Worm (Caenorhabditis elegans): ENCODE data around the gene C49C3.4.

The C49C3.4 gene

ce11 chrIV:17285263-17285662 is 35.3 kb upstream of the C49C3.4 start (continued):
- no peak for TF ChIP-seq mab-9 (GFP tag; IDR thresholded peaks at IDR 0.05)
- no peak for TF ChIP-seq pqm-1 (tag; optimal IDR thresholded peaks at IDR 0.05)
- no peak for TF ChIP-seq nhr-237 (tag; optimal IDR thresholded peaks at IDR 0.05)
- no peak for TF ChIP-seq blmp-1 (tag; optimal IDR thresholded peaks at IDR 0.05)
- no peak for TF ChIP-seq ztf-4 (tag; optimal IDR thresholded peaks at IDR 0.05)
- TF ChIP-seq C34B4.2 (tag; optimal IDR thresholded peaks at IDR 0.05), result no peak
- TF ChIP-seq jun-1 (tag; optimal IDR thresholded peaks at IDR 0.05), result no peak
- peak; percentile 67 for TF ChIP-seq nhr-71 (tag; optimal IDR thresholded peaks at IDR 0.05)
- no peak for TF ChIP-seq nhr-20 (tag; optimal IDR thresholded peaks at IDR 0.05)
- TF ChIP-seq ceh-88 (GFP tag; IDR thresholded peaks at IDR 0.05), result no peak
- TF ChIP-seq hlh-4 (tag; optimal IDR thresholded peaks at IDR 0.05), result no peak
- no peak for TF ChIP-seq skn-1 (tag; optimal IDR thresholded peaks at IDR 0.05)
- no peak for TF ChIP-seq nhr-77 (tag; optimal IDR thresholded peaks at IDR 0.05)
- peak; percentile 29 for TF ChIP-seq tbx-2 (tag; optimal IDR thresholded peaks at IDR 0.05)
- TF ChIP-seq aha-1 (tag; optimal IDR thresholded peaks at IDR 0.05), result no peak
- no peak for TF ChIP-seq nhr-76 (tag; optimal IDR thresholded peaks at IDR 0.05)
- TF ChIP-seq unc-62 (GFP tag; optimal IDR thresholded peaks at IDR 0.05), result no peak
- peak; percentile 65 for TF ChIP-seq egl-13 (tag; optimal IDR thresholded peaks at IDR 0.05)
- peak in 1 of 2 experiments; percentile 59 for TF ChIP-seq lsy-2 (tag; optimal IDR thresholded peaks at IDR 0.05)
- TF ChIP-seq elt-2 (tag; optimal IDR thresholded peaks at IDR 0.05), result no peak
- TF ChIP-seq pax-3 (tag; optimal IDR thresholded peaks at IDR 0.05), result no peak
- peak; percentile 76 for TF ChIP-seq lin-14 (GFP tag; optimal IDR thresholded peaks at IDR 0.05)
- no peak for TF ChIP-seq lin-15B (tag; optimal IDR thresholded peaks at IDR 0.05)
- no peak for TF ChIP-seq zag-1 (tag; optimal IDR thresholded peaks at IDR 0.05)
- TF ChIP-seq ets-5 (GFP tag; IDR thresholded peaks at IDR 0.05), result no peak
- no peak for TF ChIP-seq rnt-1 (tag; optimal IDR thresholded peaks at IDR 0.05)
- TF ChIP-seq nhr-12 (tag; optimal IDR thresholded peaks at IDR 0.05), result no peak
- TF ChIP-seq ceh-63 (GFP tag; optimal IDR thresholded peaks at IDR 0.05), result no peak
- TF ChIP-seq zip-4 (GFP tag; optimal IDR thresholded peaks at IDR 0.05), result no peak
- TF ChIP-seq nhr-84 (tag; optimal IDR thresholded peaks at IDR 0.05), result no peak
- TF ChIP-seq alr-1 (tag; optimal IDR thresholded peaks at IDR 0.05; ENCODE audit: borderline replicate concordance), result no peak
- no peak for TF ChIP-seq nhr-28 (tag; optimal IDR thresholded peaks at IDR 0.05)
- no peak for TF ChIP-seq nhr-11 (tag; optimal IDR thresholded peaks at IDR 0.05)
- no peak for TF ChIP-seq unc-130 (tag; optimal IDR thresholded peaks at IDR 0.05)
- TF ChIP-seq Y116A8C.19 (tag; optimal IDR thresholded peaks at IDR 0.05; ENCODE audit: borderline replicate concordance), result no peak
- no peak for TF ChIP-seq irx-1 (tag; optimal IDR thresholded peaks at IDR 0.05)
- TF ChIP-seq C16A3.4 (tag; optimal IDR thresholded peaks at IDR 0.05), result no peak

DNA sequence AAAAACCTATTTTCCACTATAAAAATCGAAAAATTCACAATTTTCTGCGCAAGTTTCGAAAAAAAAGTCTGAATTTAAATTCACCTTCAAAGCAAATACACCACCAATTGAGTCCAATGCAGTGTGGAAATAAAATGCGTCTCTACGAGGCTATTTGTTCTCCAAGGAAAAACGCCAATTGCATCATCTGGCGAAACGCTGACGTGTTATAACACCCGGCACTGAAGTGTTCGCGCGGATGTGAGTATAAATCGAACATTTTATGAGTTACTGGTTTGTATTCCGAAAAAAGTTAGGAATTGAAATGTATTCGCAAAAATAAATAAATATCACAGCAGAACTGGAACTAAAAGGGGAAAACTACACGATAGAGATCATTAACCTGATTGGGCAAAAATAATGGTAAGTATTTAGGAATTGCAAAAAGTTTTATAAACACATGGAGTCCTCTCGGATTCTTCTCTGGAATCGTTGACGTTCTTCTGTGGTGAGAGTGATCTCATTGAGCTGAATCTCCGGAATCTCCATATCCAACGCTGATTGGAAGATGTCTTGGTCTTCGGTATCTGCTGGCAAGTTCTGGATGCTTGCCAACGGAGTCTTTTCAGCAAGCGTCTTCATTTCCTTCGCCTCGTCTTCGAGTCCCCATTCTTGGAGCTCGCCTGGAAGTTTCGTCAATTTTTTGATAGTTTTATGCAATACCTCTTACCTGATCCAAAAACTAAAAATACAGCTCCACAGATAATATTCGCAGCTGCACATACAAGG is 32.5 kb upstream of the C49C3.4 start, which contains the start of gene zipt-7.1:
Gene zipt-7.1, minus strand, starts transcription at position 232 of the 768 bp plus-strand sequence.
- TF ChIP-seq nhr-85 (tag), result no peak
- peak; percentile 58 for TF ChIP-seq xbp-1 (tag; optimal IDR thresholded peaks at IDR 0.05)
- no peak for TF ChIP-seq efl-1 (optimal IDR thresholded peaks at IDR 0.05)
- TF ChIP-seq efl-1 (GFP tag; optimal IDR thresholded peaks at IDR 0.05 in 1 of 2), result peak in 1 of 2 experiments; percentile 57
- no peak for TF ChIP-seq hpl-2 (GFP tag; optimal IDR thresholded peaks at IDR 0.05)
